Fruit fly (Drosophila melanogaster): ENCODE data around the gene CG14323.

DNA sequence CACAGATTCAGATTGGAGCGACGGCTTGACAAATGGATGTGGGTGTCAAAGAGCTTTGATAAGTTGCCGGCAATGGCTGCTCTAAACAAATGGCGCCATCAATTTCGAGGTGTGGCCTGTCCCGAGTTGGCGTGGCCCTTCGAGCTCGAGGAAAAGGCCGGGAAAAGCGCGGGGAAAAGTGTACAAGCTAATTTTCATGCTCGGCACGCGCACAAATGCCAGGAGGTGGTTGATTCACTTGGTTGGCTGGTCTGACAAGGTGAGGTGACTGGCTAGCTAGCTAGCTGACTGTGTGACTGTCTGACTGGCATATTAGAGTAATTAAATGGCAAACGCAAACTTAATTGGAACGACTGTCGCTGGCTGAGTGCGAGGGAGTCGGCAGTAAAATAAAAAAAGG, 20.0 kb downstream of the CG14323 start:
- TF ChIP-seq Myc (optimal IDR thresholded peaks at IDR 0.05) (no peak), Sin3A (optimal IDR thresholded peaks at IDR 0.05) (no peak)
